Worm (Caenorhabditis elegans) whole organism, young adult: ENCODE measurements around the gene ZC513.2.

Experiments
- F39B2.1 ChIP-seq: fragments of 200-800 bp; sonication (Bioruptor generic); IDR thresholded peaks from 2 replicates; pipeline ENCODE4 v1.3.6; 2022; ENCODE audit warnings: missing genetic modification reagents, missing genetic modification characterization, missing compliant biosample characterization
- ama-1 ChIP-seq, 3 experiments: fragments of 150-350 bp in 1 of 3; sonication (generic microtip) in 2 of 3; optimal IDR thresholded peaks; 2 replicates each; lab custom pipeline; 2014 to 2018; ENCODE audit warnings: missing biosample characterization in 2 of 3, missing genetic modification characterization in 2 of 3, missing genetic modification reagents in 2 of 3
- aptf-2 ChIP-seq: fragments of 200-800 bp; sonication (Bioruptor generic); conservative IDR thresholded peaks from 2 replicates; pipeline ENCODE4 v1.3.6; 2022; ENCODE audit warnings: missing genetic modification reagents, missing genetic modification characterization, missing compliant biosample characterization
- aptf-3 ChIP-seq: fragments of 200-800 bp; sonication (Bioruptor generic); IDR thresholded peaks from 2 replicates; pipeline ENCODE4 v1.3.6; 2022; ENCODE audit warnings: missing genetic modification characterization, missing compliant biosample characterization
- egl-18 ChIP-seq: fragments of 200-800 bp; sonication (Bioruptor generic); IDR thresholded peaks from 2 replicates; pipeline ENCODE4 v1.3.6; 2022; ENCODE audit warnings: missing genetic modification reagents, missing genetic modification characterization, missing compliant biosample characterization
- nfyb-1 ChIP-seq: fragments of 200-800 bp; sonication (Bioruptor generic); IDR thresholded peaks from 2 replicates; pipeline ENCODE4 v1.3.6; 2022; ENCODE audit warnings: missing genetic modification reagents, missing genetic modification characterization, missing compliant biosample characterization

DNA sequence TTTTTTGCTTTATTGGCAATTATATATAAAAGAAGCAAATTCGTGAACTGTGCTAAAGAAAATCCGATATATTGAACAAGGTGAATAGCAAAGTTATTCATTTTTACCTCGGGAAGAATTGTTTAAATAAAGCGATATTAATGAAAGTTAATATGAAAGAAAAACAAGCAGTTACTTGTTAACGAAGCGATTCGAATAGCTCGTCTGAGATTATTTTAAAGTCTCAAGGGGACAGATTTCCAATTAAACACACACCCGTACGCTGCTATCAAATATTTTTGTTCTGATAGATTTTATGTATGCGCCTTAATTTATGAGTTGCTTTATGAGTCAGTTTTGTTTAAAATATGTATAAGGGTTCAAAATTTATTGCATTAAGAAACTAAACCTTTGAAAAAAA, 13.6 kb downstream of the ZC513.2 start, which contains the start of gene str-140:
- TF ChIP-seq ama-1 (optimal IDR thresholded peaks at IDR 0.05; lab: Kevin White, UChicago) (no peak), ama-1 (GFP tag; optimal IDR thresholded peaks at IDR 0.05; lab: Kevin White, UChicago) (no peak), aptf-2 (GFP tag; lab: Robert Waterston, UW) (no peak), nfyb-1 (GFP tag; lab: Robert Waterston, UW) (no peak), F39B2.1 (GFP tag; lab: Robert Waterston, UW) (no peak), aptf-3 (GFP tag; lab: Robert Waterston, UW) (no peak), egl-18 (GFP tag; lab: Robert Waterston, UW) (no peak)
